Worm (Caenorhabditis elegans): Measurements from ENCODE around the gene fbxa-52.

DNA sequence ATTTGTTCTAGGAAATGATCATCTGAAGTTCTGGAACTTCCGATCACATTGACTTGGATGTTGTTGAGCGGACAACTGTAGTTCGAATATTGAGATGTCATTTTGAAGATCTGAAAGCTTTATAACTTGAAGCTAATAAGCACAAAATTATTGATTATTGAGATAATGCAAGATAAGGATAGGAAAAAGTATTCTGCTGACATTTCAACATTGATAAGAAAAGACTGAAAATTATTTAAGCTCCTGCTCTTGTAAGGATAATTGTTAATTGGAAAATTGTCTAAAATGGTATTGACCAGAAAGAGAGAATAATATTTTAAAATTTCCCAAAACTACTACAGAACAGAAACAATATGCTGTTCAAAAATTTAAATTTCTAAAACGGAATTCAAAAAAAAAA, 38.4 kb downstream of the fbxa-52 start, which contains the start of gene tbx-31:
- TF ChIP-seq ceh-18 (tag; optimal IDR thresholded peaks at IDR 0.05) (no peak), F13H6.1 (tag; optimal IDR thresholded peaks at IDR 0.05) (no peak), elt-2 (tag; optimal IDR thresholded peaks at IDR 0.05) (no peak), nfya-1 (tag; optimal IDR thresholded peaks at IDR 0.05) (no peak), nhr-11 (tag; optimal IDR thresholded peaks at IDR 0.05) (no peak), Y22D7AL.16 (tag; optimal IDR thresholded peaks at IDR 0.05) (no peak), tbx-2 (tag; optimal IDR thresholded peaks at IDR 0.05) (no peak), pqm-1 (tag; optimal IDR thresholded peaks at IDR 0.05) (no peak)

Measured in whole organism, late embryonic.